Fruit fly (Drosophila melanogaster): ENCODE data around the gene CG14543.
A peak's percentile ranks its signal among the peaks of the same experiment; 100 is the strongest.

Gene CG14543

dm6 chr3R:26105924-26106494 is 49.6 kb downstream of the CG14543 start (continued):
- TF ChIP-seq ham (GFP tag; IDR thresholded peaks at IDR 0.05) (no peak), vnd (GFP tag; IDR thresholded peaks at IDR 0.05; ENCODE audit: partially characterized antibody) (no peak), B-H1 (GFP tag; IDR thresholded peaks at IDR 0.05) (peak; percentile 70), CG31224 (GFP tag; IDR thresholded peaks at IDR 0.05) (peak; percentile 81), CG15011 (GFP tag; optimal IDR thresholded peaks at IDR 0.05) (peak; percentile 61), knrl (GFP tag; IDR thresholded peaks at IDR 0.05; ENCODE audit: partially characterized antibody) (0 out of 3 replicates have a peak, but pooled peaks have one; percentile 9), Scr (GFP tag; IDR thresholded peaks at IDR 0.05; ENCODE audit: partially characterized antibody) (no peak), CG10431 (GFP tag; optimal IDR thresholded peaks at IDR 0.05) (no peak), maf-S (GFP tag; optimal IDR thresholded peaks at IDR 0.05) (no peak), H2.0 (GFP tag; IDR thresholded peaks at IDR 0.05) (peak; percentile 58), CG7745 (tag; optimal IDR thresholded peaks at IDR 0.05) (no peak), CG12769 (tag; optimal IDR thresholded peaks at IDR 0.05) (peak; percentile 97), zen2 (GFP tag; IDR thresholded peaks at IDR 0.05; ENCODE audit: partially characterized antibody) (no peak), CG5953 (GFP tag; IDR thresholded peaks at IDR 0.05) (peak; percentile 44; the same call in 1 of the 2 replicates), Kr (GFP tag; optimal IDR thresholded peaks at IDR 0.05) (no peak), Asciz (GFP tag; optimal IDR thresholded peaks at IDR 0.05) (no peak), CG14014 (GFP tag; IDR thresholded peaks at IDR 0.05) (peak; percentile 72), Dp (GFP tag; optimal IDR thresholded peaks at IDR 0.05) (no peak), jing (GFP tag; optimal IDR thresholded peaks at IDR 0.05) (no peak), Spps (tag; optimal IDR thresholded peaks at IDR 0.05) (no peak), NFAT (GFP tag; IDR thresholded peaks at IDR 0.05) (peak; percentile 66), danr (GFP tag; IDR thresholded peaks at IDR 0.05) (peak; percentile 63), shn (GFP tag; optimal IDR thresholded peaks at IDR 0.05) (no peak), unpg (GFP tag; optimal IDR thresholded peaks at IDR 0.05) (peak; percentile 69), CG1233 (GFP tag; optimal IDR thresholded peaks at IDR 0.05) (peak; percentile 8), Chrac-16 (GFP tag; optimal IDR thresholded peaks at IDR 0.05) (no peak), Pdp1 (GFP tag; optimal IDR thresholded peaks at IDR 0.05) (no peak), inv (GFP tag; IDR thresholded peaks at IDR 0.05; ENCODE audit: partially characterized antibody) (no peak), nerfin-2 (GFP tag; IDR thresholded peaks at IDR 0.05; ENCODE audit: partially characterized antibody) (no peak), CG17328 (GFP tag; IDR thresholded peaks at IDR 0.05) (no peak), CG10543 (GFP tag; optimal IDR thresholded peaks at IDR 0.05) (peak; percentile 58), Mad (GFP tag; optimal IDR thresholded peaks at IDR 0.05) (no peak), HLH3B (GFP tag; IDR thresholded peaks at IDR 0.05) (peak; percentile 58), sug (tag; optimal IDR thresholded peaks at IDR 0.05) (no peak), Hr39 (optimal IDR thresholded peaks at IDR 0.05) (no peak), HHEX (GFP tag; optimal IDR thresholded peaks at IDR 0.05) (peak; percentile 79), scrt (GFP tag; optimal IDR thresholded peaks at IDR 0.05) (peak; percentile 60), zen (tag; optimal IDR thresholded peaks at IDR 0.05) (no peak), CG6175 (GFP tag; IDR thresholded peaks at IDR 0.05) (peak; percentile 71; the same call in 1 of the 3 replicates), jumu (GFP tag; optimal IDR thresholded peaks at IDR 0.05) (no peak), Stat92E (GFP tag; optimal IDR thresholded peaks at IDR 0.05) (no peak), CG11695 (GFP tag; IDR thresholded peaks at IDR 0.05) (peak; percentile 81; the same call in 2 of the 3 replicates), schlank (tag; optimal IDR thresholded peaks at IDR 0.05) (no peak), Rx (GFP tag; IDR thresholded peaks at IDR 0.05) (no peak), CG11456 (GFP tag; IDR thresholded peaks at IDR 0.05) (peak; percentile 77), CG18764 (GFP tag; optimal IDR thresholded peaks at IDR 0.05) (no peak), lola (GFP tag; optimal IDR thresholded peaks at IDR 0.05) (no peak), Neu2 (GFP tag; optimal IDR thresholded peaks at IDR 0.05; ENCODE audit: borderline replicate concordance) (no peak), Doc3 (GFP tag; IDR thresholded peaks at IDR 0.05; ENCODE audit: partially characterized antibody) (no peak)
